Worm (Caenorhabditis elegans) whole organism, young adult: Measurements from ENCODE around the gene rps-22.

Source experiments
- attf-5 ChIP-seq: fragments of 200-800 bp; sonication (Bioruptor generic); optimal IDR thresholded peaks from 2 replicates; lab custom pipeline; 2018; ENCODE audit warnings: mild to moderate bottlenecking, missing genetic modification characterization, missing compliant biosample characterization
- dpl-1 ChIP-seq: fragments of 150-350 bp; optimal IDR thresholded peaks from 2 replicates; lab custom pipeline; 2014; ENCODE audit warnings: missing biosample characterization, missing genetic modification reagents, missing genetic modification characterization
- nfya-1 ChIP-seq: sonication (generic microtip); optimal IDR thresholded peaks from 2 replicates; lab custom pipeline; 2017; ENCODE audit warnings: antibody characterized with exemption, missing compliant biosample characterization, missing genetic modification characterization, borderline replicate concordance; ENCODE audit not compliant: insufficient read depth
- tbx-9 ChIP-seq: sonication (generic microtip); optimal IDR thresholded peaks from 2 replicates; lab custom pipeline; 2016; ENCODE audit warnings: borderline replicate concordance, missing genetic modification characterization, inconsistent platforms, missing compliant biosample characterization
- unc-62 ChIP-seq: fragments of 150-350 bp; optimal IDR thresholded peaks from 2 replicates; lab custom pipeline; 2014; ENCODE audit warnings: missing biosample characterization, missing genetic modification reagents, missing genetic modification characterization
- zim-3 ChIP-seq: sonication (generic microtip); optimal IDR thresholded peaks from 2 replicates; lab custom pipeline; 2017; ENCODE audit warnings: mild to moderate bottlenecking, missing genetic modification characterization, moderate library complexity, missing compliant biosample characterization
- ztf-3 ChIP-seq: fragments of 200-800 bp; sonication (Bioruptor generic); optimal IDR thresholded peaks from 2 replicates; lab custom pipeline; 2018; ENCODE audit warnings: mild to moderate bottlenecking, missing genetic modification characterization, missing compliant biosample characterization

- TF ChIP-seq tbx-9 (tag; lab: Kevin White, UChicago) (no peak), ztf-3 (GFP tag; lab: Kevin White, UChicago) (peak; percentile 93), nfya-1 (tag; lab: Kevin White, UChicago) (no peak), dpl-1 (GFP tag; lab: Kevin White, UChicago) (no peak), attf-5 (GFP tag; lab: Kevin White, UChicago) (peak; percentile 96), unc-62 (GFP tag; lab: Kevin White, UChicago) (peak; percentile 46), zim-3 (tag; lab: Kevin White, UChicago) (no peak)
Observed at ce11 chrIII:1921136-1921680, 29.1 kb upstream of the rps-22 start.
